Worm (Caenorhabditis elegans): Measurements from ENCODE around the gene R01E6.7.

The R01E6.7 gene

DNA sequence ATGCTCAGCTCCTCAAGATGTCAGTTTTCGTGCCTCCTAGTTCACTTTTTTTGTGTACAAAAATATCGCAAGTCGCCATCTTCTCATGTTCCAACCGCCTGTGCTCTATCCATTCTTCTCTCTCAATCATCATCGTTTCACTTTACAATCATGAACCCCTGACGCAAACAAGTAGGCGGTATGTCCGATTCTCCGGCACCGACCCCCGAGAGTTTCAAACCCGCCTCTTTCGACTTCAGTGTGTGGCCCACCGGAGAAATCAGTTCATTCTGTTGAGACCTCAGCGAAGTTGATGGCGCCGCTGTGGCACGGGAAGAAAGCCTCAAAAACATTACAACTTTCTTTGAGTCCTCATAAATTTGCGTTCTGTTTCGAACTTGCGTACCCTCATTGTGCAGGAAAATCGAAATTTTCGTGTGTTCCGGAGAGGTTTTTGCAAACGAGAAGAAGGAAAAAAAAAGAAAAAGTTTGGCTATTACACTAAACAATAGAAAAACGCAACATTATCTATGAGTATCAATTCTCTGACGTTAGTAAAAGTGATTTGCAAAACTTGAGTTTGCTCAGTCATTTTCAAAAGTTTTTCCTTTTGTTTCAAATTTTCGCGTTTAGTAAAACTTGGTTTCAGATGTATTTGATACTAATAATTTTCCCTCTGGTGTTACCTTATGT lies 35.3 kb upstream of the R01E6.7 start, which contains the start of gene F54B11.9:
Gene F54B11.9, plus strand, starts transcription at position 622 of the 672 bp plus-strand sequence.
- no peak for TF ChIP-seq lin-39 (tag; optimal IDR thresholded peaks at IDR 0.05)
- no peak for TF ChIP-seq eor-1 (tag; optimal IDR thresholded peaks at IDR 0.05)
- no peak for TF ChIP-seq zag-1 (tag; optimal IDR thresholded peaks at IDR 0.05)
- no peak for TF ChIP-seq sea-2 (GFP tag; optimal IDR thresholded peaks at IDR 0.05)
- no peak for TF ChIP-seq R02D3.7 (tag; optimal IDR thresholded peaks at IDR 0.05)
- TF ChIP-seq ceh-82 (tag; optimal IDR thresholded peaks at IDR 0.05): no peak
- TF ChIP-seq hmg-11 (tag; optimal IDR thresholded peaks at IDR 0.05): no peak
- no peak for TF ChIP-seq nhr-23 (tag; optimal IDR thresholded peaks at IDR 0.05)
- no peak for TF ChIP-seq unc-62 (GFP tag; optimal IDR thresholded peaks at IDR 0.05)
- TF ChIP-seq fkh-10 (GFP tag; optimal IDR thresholded peaks at IDR 0.05): no peak
- TF ChIP-seq elt-3 (tag; optimal IDR thresholded peaks at IDR 0.05): no peak
- TF ChIP-seq skn-1 (tag; optimal IDR thresholded peaks at IDR 0.05): no peak
- TF ChIP-seq jun-1 (tag; optimal IDR thresholded peaks at IDR 0.05): no peak
- TF ChIP-seq lsy-12 (tag; optimal IDR thresholded peaks at IDR 0.05): no peak

DNA sequence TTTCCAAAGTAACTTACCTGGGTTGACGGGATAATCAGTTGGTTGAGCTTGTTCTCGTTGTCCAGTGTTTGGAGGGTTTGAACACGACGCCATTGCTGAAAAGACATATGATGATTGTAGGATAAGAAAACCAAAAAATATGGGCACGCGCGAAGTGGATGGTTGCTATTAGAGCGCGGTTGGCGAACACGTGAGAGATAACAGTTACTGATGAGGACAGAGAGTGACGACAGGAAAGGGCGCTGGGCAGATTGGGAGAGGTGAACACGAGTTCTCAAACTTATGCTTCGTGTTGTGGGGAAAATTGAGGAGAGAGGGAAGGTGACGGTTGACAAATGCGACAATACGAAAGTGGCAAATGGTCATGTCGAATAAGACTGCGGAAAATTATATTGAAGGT lies 34.1 kb upstream of the R01E6.7 start, which contains the start of gene F54B11.8:
Gene F54B11.8, minus strand, starts transcription at position 101 of the 400 bp plus-strand sequence.
- TF ChIP-seq nhr-237 (tag; optimal IDR thresholded peaks at IDR 0.05) (no peak), nhr-23 (tag; optimal IDR thresholded peaks at IDR 0.05) (no peak), ztf-4 (tag; optimal IDR thresholded peaks at IDR 0.05) (no peak)

DNA sequence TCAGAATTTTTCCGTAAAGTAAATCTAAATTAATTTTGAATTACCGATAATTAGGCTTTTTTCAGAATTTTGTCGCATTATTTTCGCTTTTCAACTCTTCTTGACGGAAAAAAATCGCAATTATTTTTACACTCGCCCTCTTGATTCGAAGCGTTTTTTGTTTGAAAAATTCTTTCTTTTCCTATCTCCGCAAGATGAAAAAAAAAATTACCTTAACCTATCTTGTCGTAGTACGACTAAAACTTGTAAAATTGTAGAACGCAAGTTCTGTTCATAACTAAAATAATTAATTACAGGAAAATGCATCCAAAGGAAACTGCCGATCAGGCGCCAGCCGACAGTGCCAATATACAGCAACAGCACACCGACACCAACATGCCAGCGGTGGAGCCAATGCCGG lies 30.4 kb upstream of the R01E6.7 start, which contains the start of gene F54B11.7:
Gene F54B11.7, plus strand, starts transcription at position 301 of the 400 bp plus-strand sequence.
- TF ChIP-seq daf-12 (tag; optimal IDR thresholded peaks at IDR 0.05): no peak
- TF ChIP-seq jun-1 (tag; optimal IDR thresholded peaks at IDR 0.05): no peak
- no peak for TF ChIP-seq ceh-16 (tag; optimal IDR thresholded peaks at IDR 0.05)
- TF ChIP-seq aly-2 (tag; optimal IDR thresholded peaks at IDR 0.05): no peak
- TF ChIP-seq zag-1 (tag; optimal IDR thresholded peaks at IDR 0.05): no peak
- no peak for TF ChIP-seq unc-39 (tag; optimal IDR thresholded peaks at IDR 0.05)
- no peak for TF ChIP-seq mdl-1 (tag; optimal IDR thresholded peaks at IDR 0.05)
- no peak for TF ChIP-seq nhr-12 (tag; optimal IDR thresholded peaks at IDR 0.05)
- no peak for TF ChIP-seq ceh-28 (tag; optimal IDR thresholded peaks at IDR 0.05)
- TF ChIP-seq snpc-4 (tag; optimal IDR thresholded peaks at IDR 0.05): no peak
- no peak for TF ChIP-seq nhr-67 (tag; optimal IDR thresholded peaks at IDR 0.05)
- TF ChIP-seq nhr-237 (tag; optimal IDR thresholded peaks at IDR 0.05): no peak
- no peak for TF ChIP-seq nhr-11 (tag; optimal IDR thresholded peaks at IDR 0.05)
- TF ChIP-seq lin-15B (tag; optimal IDR thresholded peaks at IDR 0.05): no peak

DNA sequence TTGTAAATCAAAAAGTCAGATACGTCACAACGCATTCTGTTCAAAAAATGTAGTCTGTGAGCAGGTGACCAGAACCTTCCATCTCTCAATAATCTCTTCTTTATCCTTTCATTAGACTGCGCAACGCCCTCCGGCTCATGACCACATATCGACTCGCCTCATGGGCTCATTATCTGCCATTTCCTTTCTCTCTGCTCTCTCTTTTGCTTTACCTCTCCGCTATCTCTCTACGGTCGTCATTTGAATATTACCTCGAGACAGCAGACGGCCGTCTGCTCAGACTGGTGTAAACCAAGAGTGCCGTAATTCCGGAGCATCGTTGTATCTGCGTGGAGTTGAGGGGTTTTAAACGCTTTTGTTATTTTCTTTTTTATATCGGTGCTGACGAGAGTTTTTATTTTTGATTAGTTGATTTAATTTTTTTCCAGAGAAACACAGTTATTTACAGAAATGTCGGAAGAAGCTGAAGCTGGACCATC lies 28.3 kb upstream of the R01E6.7 start, which contains the start of gene bra-1:
Gene bra-1, plus strand, starts transcription at position 429 of the 479 bp plus-strand sequence.
- TF ChIP-seq zag-1 (tag; optimal IDR thresholded peaks at IDR 0.05): no peak
- peak; percentile 68 for TF ChIP-seq pha-4 (tag; optimal IDR thresholded peaks at IDR 0.05)
- no peak for TF ChIP-seq nhr-76 (tag; optimal IDR thresholded peaks at IDR 0.05)
- no peak for TF ChIP-seq unc-39 (tag; optimal IDR thresholded peaks at IDR 0.05)
- TF ChIP-seq elt-3 (tag; optimal IDR thresholded peaks at IDR 0.05): no peak
- no peak for TF ChIP-seq nhr-23 (tag; optimal IDR thresholded peaks at IDR 0.05)
- TF ChIP-seq ztf-11 (tag; optimal IDR thresholded peaks at IDR 0.05): no peak
- TF ChIP-seq tbx-2 (tag; optimal IDR thresholded peaks at IDR 0.05): no peak
- TF ChIP-seq nhr-11 (tag; optimal IDR thresholded peaks at IDR 0.05): peak; percentile 35
- no peak for TF ChIP-seq fkh-2 (tag; optimal IDR thresholded peaks at IDR 0.05)
- TF ChIP-seq nfya-1 (tag; optimal IDR thresholded peaks at IDR 0.05; ENCODE audit: insufficient read depth): peak; percentile 68
- no peak for TF ChIP-seq mdl-1 (tag; optimal IDR thresholded peaks at IDR 0.05)
- TF ChIP-seq ama-1 (optimal IDR thresholded peaks at IDR 0.05): no peak
- peak; percentile 60 for TF ChIP-seq lin-39 (tag; optimal IDR thresholded peaks at IDR 0.05)
- TF ChIP-seq lsy-12 (tag; optimal IDR thresholded peaks at IDR 0.05): no peak
- no peak for TF ChIP-seq nhr-25 (tag; optimal IDR thresholded peaks at IDR 0.05)
- no peak for TF ChIP-seq sea-2 (GFP tag; optimal IDR thresholded peaks at IDR 0.05)
- no peak for TF ChIP-seq egl-27 (tag; optimal IDR thresholded peaks at IDR 0.05)
- TF ChIP-seq ceh-9 (tag; optimal IDR thresholded peaks at IDR 0.05): no peak
- TF ChIP-seq ceh-16 (tag; optimal IDR thresholded peaks at IDR 0.05): no peak
- TF ChIP-seq daf-12 (tag; optimal IDR thresholded peaks at IDR 0.05): no peak
- TF ChIP-seq nhr-28 (tag; optimal IDR thresholded peaks at IDR 0.05): no peak
- no peak for TF ChIP-seq fos-1 (tag; optimal IDR thresholded peaks at IDR 0.05)
- TF ChIP-seq mml-1 (tag; optimal IDR thresholded peaks at IDR 0.05): no peak
- peak; percentile 27 for TF ChIP-seq snpc-4 (tag; optimal IDR thresholded peaks at IDR 0.05)
- TF ChIP-seq elt-1 (tag; optimal IDR thresholded peaks at IDR 0.05): no peak
- TF ChIP-seq ceh-28 (tag; optimal IDR thresholded peaks at IDR 0.05): no peak
- TF ChIP-seq hmg-11 (tag; optimal IDR thresholded peaks at IDR 0.05): peak; percentile 24
- TF ChIP-seq nhr-237 (tag; optimal IDR thresholded peaks at IDR 0.05): no peak
- TF ChIP-seq eor-1 (tag; optimal IDR thresholded peaks at IDR 0.05): no peak
- peak; percentile 42 for TF ChIP-seq lin-15B (tag; optimal IDR thresholded peaks at IDR 0.05)
- TF ChIP-seq elt-2 (tag; optimal IDR thresholded peaks at IDR 0.05): peak; percentile 51
- TF ChIP-seq nhr-67 (tag; optimal IDR thresholded peaks at IDR 0.05): no peak
- TF ChIP-seq aly-2 (tag; optimal IDR thresholded peaks at IDR 0.05): no peak
- no peak for TF ChIP-seq ceh-82 (tag; optimal IDR thresholded peaks at IDR 0.05)
- TF ChIP-seq unc-62 (GFP tag; optimal IDR thresholded peaks at IDR 0.05): no peak
- TF ChIP-seq nhr-12 (tag; optimal IDR thresholded peaks at IDR 0.05): no peak
- no peak for TF ChIP-seq ztf-4 (tag; optimal IDR thresholded peaks at IDR 0.05)
- TF ChIP-seq ZK546.5 (tag; optimal IDR thresholded peaks at IDR 0.05): no peak

All from whole organism, L3 larva.